Fruit fly (Drosophila melanogaster): ENCODE data around the gene BG642312.
A peak's percentile ranks its signal among the peaks of the same experiment; 100 is the strongest.

Gene BG642312

dm6 chr3L:6217212-6217611, 16.0 kb downstream of the BG642312 start (continued):
- peak; percentile 24 for TF ChIP-seq CG8281 (tag; optimal IDR thresholded peaks at IDR 0.05)
- TF ChIP-seq Lhr (GFP tag; optimal IDR thresholded peaks at IDR 0.05) = peak; percentile 13
- TF ChIP-seq ken (GFP tag; IDR thresholded peaks at IDR 0.05) = peak; percentile 70; the same call in 1 of the 3 replicates
- no peak for TF ChIP-seq HLHmδ (GFP tag; optimal IDR thresholded peaks at IDR 0.05)
- TF ChIP-seq fu2 (GFP tag; optimal IDR thresholded peaks at IDR 0.05) = no peak
- TF ChIP-seq lmd (GFP tag; IDR thresholded peaks at IDR 0.05) = peak; percentile 15; the same call in 1 of the 2 replicates
- TF ChIP-seq Antp (GFP tag; optimal IDR thresholded peaks at IDR 0.05) = peak; percentile 13
- no peak for TF ChIP-seq CG9609 (GFP tag; optimal IDR thresholded peaks at IDR 0.05)
- peak; percentile 5 for TF ChIP-seq CG12071 (GFP tag; optimal IDR thresholded peaks at IDR 0.05)
- TF ChIP-seq CG1603 (tag; optimal IDR thresholded peaks at IDR 0.05) = no peak
- 0 out of 2 replicates have a peak, but pooled peaks have one; percentile 32 for TF ChIP-seq dimm (GFP tag; IDR thresholded peaks at IDR 0.05)
- no peak for TF ChIP-seq CG31224 (GFP tag; IDR thresholded peaks at IDR 0.05)
- no peak for TF ChIP-seq dan (GFP tag; IDR thresholded peaks at IDR 0.05)
- TF ChIP-seq otp (GFP tag; IDR thresholded peaks at IDR 0.05) = 0 out of 3 replicates have a peak, but pooled peaks have one; percentile 16
- TF ChIP-seq CG12236 (GFP tag; optimal IDR thresholded peaks at IDR 0.05) = peak; percentile 28
- 0 out of 3 replicates have a peak, but pooled peaks have one; percentile 29 for TF ChIP-seq C15 (GFP tag; IDR thresholded peaks at IDR 0.05)
- no peak for TF ChIP-seq tio (GFP tag; optimal IDR thresholded peaks at IDR 0.05)
- TF ChIP-seq CG2199 (GFP tag; IDR thresholded peaks at IDR 0.05) = no peak
- TF ChIP-seq luna (GFP tag; optimal IDR thresholded peaks at IDR 0.05) = no peak
- peak; percentile 83 for TF ChIP-seq Sox102F (GFP tag; optimal IDR thresholded peaks at IDR 0.05)
- TF ChIP-seq CG3726 (GFP tag; IDR thresholded peaks at IDR 0.05) = peak; percentile 36; the same call in 1 of the 3 replicates
- peak; percentile 50; the same call in 1 of the 2 replicates for TF ChIP-seq ranshi (GFP tag; IDR thresholded peaks at IDR 0.05)
- TF ChIP-seq ara (GFP tag; IDR thresholded peaks at IDR 0.05) = peak; percentile 81
- TF ChIP-seq prd (optimal IDR thresholded peaks at IDR 0.05) = no peak
- peak; percentile 64; the same call in 2 of the 3 replicates for TF ChIP-seq prd (GFP tag; IDR thresholded peaks at IDR 0.05)
- peak; percentile 15 for TF ChIP-seq cato (GFP tag; optimal IDR thresholded peaks at IDR 0.05; ENCODE audit: borderline replicate concordance)
- TF ChIP-seq ind (GFP tag; optimal IDR thresholded peaks at IDR 0.05) = peak; percentile 55
- TF ChIP-seq Camta (GFP tag; optimal IDR thresholded peaks at IDR 0.05) = peak; percentile 44
- TF ChIP-seq CG34422 (GFP tag; IDR thresholded peaks at IDR 0.05) = peak; percentile 58
- TF ChIP-seq sisA (GFP tag; IDR thresholded peaks at IDR 0.05) = peak; percentile 53; the same call in 1 of the 2 replicates
- no peak for TF ChIP-seq HLH54F (GFP tag; optimal IDR thresholded peaks at IDR 0.05)
- no peak for TF ChIP-seq NFAT (GFP tag; IDR thresholded peaks at IDR 0.05)
- peak; percentile 77 for TF ChIP-seq dmrt99B (tag; optimal IDR thresholded peaks at IDR 0.05)
- TF ChIP-seq ase (GFP tag; IDR thresholded peaks at IDR 0.05) = 0 out of 3 replicates have a peak, but pooled peaks have one; percentile 29
- TF ChIP-seq Atf3 (GFP tag; optimal IDR thresholded peaks at IDR 0.05) = peak; percentile 16
- peak; percentile 51 for TF ChIP-seq CG7271 (tag; optimal IDR thresholded peaks at IDR 0.05)
- peak; percentile 80 for TF ChIP-seq CG10267 (tag; optimal IDR thresholded peaks at IDR 0.05)
- TF ChIP-seq sqz (GFP tag; optimal IDR thresholded peaks at IDR 0.05) = no peak
- no peak for TF ChIP-seq eyg (GFP tag; optimal IDR thresholded peaks at IDR 0.05)
- peak; percentile 37; the same call in 1 of the 2 replicates for TF ChIP-seq CG5953 (GFP tag; IDR thresholded peaks at IDR 0.05)
- TF ChIP-seq CG4707 (GFP tag; optimal IDR thresholded peaks at IDR 0.05) = peak; percentile 45
- TF ChIP-seq wek (GFP tag; optimal IDR thresholded peaks at IDR 0.05) = no peak
- no peak for TF ChIP-seq CG4282 (GFP tag; optimal IDR thresholded peaks at IDR 0.05)
- TF ChIP-seq CG15479 (GFP tag; optimal IDR thresholded peaks at IDR 0.05) = no peak
- TF ChIP-seq Nf-YA (GFP tag; IDR thresholded peaks at IDR 0.05) = peak; percentile 58
- TF ChIP-seq CG8765 (GFP tag; IDR thresholded peaks at IDR 0.05) = 0 out of 2 replicates have a peak, but pooled peaks have one; percentile 19
- TF ChIP-seq dmrt11E (tag; optimal IDR thresholded peaks at IDR 0.05) = peak; percentile 93
- peak; percentile 55 for TF ChIP-seq CG15696 (tag; optimal IDR thresholded peaks at IDR 0.05)
- TF ChIP-seq CG4617 (GFP tag; optimal IDR thresholded peaks at IDR 0.05; ENCODE audit: borderline replicate concordance) = no peak
- TF ChIP-seq NC2α (GFP tag; optimal IDR thresholded peaks at IDR 0.05) = no peak
- peak; percentile 97 for TF ChIP-seq twi (tag; optimal IDR thresholded peaks at IDR 0.05)
